Fruit fly (Drosophila melanogaster) whole organism, embryonic: ENCODE results near the gene ich.

Experiments
- CG12071 ChIP-seq: fragments of 200-800 bp; sonication (Bioruptor generic); optimal IDR thresholded peaks from 3 replicates; lab custom pipeline; 2018; ENCODE audit warnings: missing biosample characterization, mild to moderate bottlenecking, missing genetic modification characterization
- Mes4 ChIP-seq: fragments of 200-800 bp; sonication (Bioruptor generic); optimal IDR thresholded peaks from 2 replicates; lab custom pipeline; 2016; ENCODE audit warnings: missing biosample characterization, missing genetic modification characterization

- TF ChIP-seq CG12071 (GFP tag; lab: Kevin White, UChicago) (no peak), Mes4 (GFP tag; lab: Kevin White, UChicago) (no peak)
These were observed 14.0 kb downstream of the ich start for dm6 chr3R:8948855-8949254.
